Fruit fly (Drosophila melanogaster) whole organism, embryonic: ENCODE measurements around the gene CG12171.

Experiments used
- Awh ChIP-seq: fragments of 200-800 bp; sonication (Bioruptor generic); IDR thresholded peaks from 2 replicates; pipeline ENCODE4, ENCODE4 v1.3.6; 2022; ENCODE audit warnings: missing biosample characterization, missing genetic modification characterization
- CG10431 ChIP-seq: fragments of 200-800 bp; sonication (Bioruptor generic); optimal IDR thresholded peaks from 3 replicates; lab custom pipeline; 2018; ENCODE audit warnings: missing biosample characterization, mild to moderate bottlenecking, missing genetic modification characterization
- CG10543 ChIP-seq: fragments of 200-800 bp; sonication (Bioruptor generic); optimal IDR thresholded peaks from 3 replicates; lab custom pipeline; 2017; ENCODE audit warnings: missing biosample characterization, mild to moderate bottlenecking, missing genetic modification characterization, moderate library complexity
- CG12104 ChIP-seq: fragments of 200-800 bp; sonication (Bioruptor generic); optimal IDR thresholded peaks from 3 replicates; lab custom pipeline; 2016; ENCODE audit warnings: missing biosample characterization, missing genetic modification characterization
- CG14050 ChIP-seq: fragments of 200-800 bp; sonication (Bioruptor generic); IDR thresholded peaks from 3 replicates; pipeline ENCODE4 v1.3.6; 2022; ENCODE audit warnings: missing biosample characterization, missing genetic modification characterization
- CG14667 ChIP-seq: fragments of 200-800 bp; sonication (Bioruptor generic); IDR thresholded peaks from 2 replicates; pipeline ENCODE4 v1.3.6; 2022; ENCODE audit warnings: missing biosample characterization, missing genetic modification characterization
- CG18011 ChIP-seq: fragments of 200-800 bp; sonication (Bioruptor generic); optimal IDR thresholded peaks from 2 replicates; lab custom pipeline; 2017; ENCODE audit warnings: missing biosample characterization, missing genetic modification characterization, mild to moderate bottlenecking, moderate library complexity, missing genotype
- CG2202 ChIP-seq: fragments of 200-800 bp; sonication (Bioruptor generic); optimal IDR thresholded peaks from 2 replicates; lab custom pipeline; 2018; ENCODE audit warnings: missing biosample characterization, mild to moderate bottlenecking, missing genetic modification characterization
- CG3407 ChIP-seq: fragments of 200-800 bp; sonication (Bioruptor generic); optimal IDR thresholded peaks from 2 replicates; lab custom pipeline; 2018; ENCODE audit warnings: missing biosample characterization, mild to moderate bottlenecking, missing genetic modification characterization
- CG4360 ChIP-seq: fragments of 200-800 bp; sonication (Bioruptor generic); IDR thresholded peaks from 2 replicates; pipeline ENCODE4 v1.3.6; 2022; ENCODE audit warnings: missing biosample characterization, missing genetic modification characterization
- CG8388 ChIP-seq: fragments of 200-800 bp; sonication (Bioruptor generic); optimal IDR thresholded peaks from 2 replicates; lab custom pipeline; 2019; ENCODE audit warnings: missing biosample characterization, mild to moderate bottlenecking, missing genetic modification characterization, moderate library complexity
- Camta ChIP-seq: fragments of 200-800 bp; sonication (Bioruptor generic); optimal IDR thresholded peaks from 2 replicates; lab custom pipeline; 2016; ENCODE audit warnings: missing biosample characterization, missing genetic modification characterization
- CoRest ChIP-seq: fragments of 200-800 bp; sonication (Bioruptor generic); optimal IDR thresholded peaks from 3 replicates; lab custom pipeline; 2018; ENCODE audit warnings: missing biosample characterization, mild to moderate bottlenecking, missing genetic modification characterization, moderate library complexity
- CrebB ChIP-seq: fragments of 200-800 bp; sonication (Bioruptor generic); optimal IDR thresholded peaks from 3 replicates; lab custom pipeline; 2018; ENCODE audit warnings: missing biosample characterization, mild to moderate bottlenecking, missing genetic modification characterization
- D ChIP-seq, 2 experiments: fragments of 200-800 bp in 1 of 2; fragments of >200 bp in 1 of 2; sonication (Bioruptor generic) in 1 of 2; optimal IDR thresholded peaks; 2 replicates in 1 of 2; 3 replicates in 1 of 2; lab custom pipeline; 2017; ENCODE audit warnings: mild to moderate bottlenecking in 1 of 2, missing biosample characterization in 1 of 2, missing genetic modification characterization in 1 of 2, missing genetic modification reagents in 1 of 2
- Deaf1 ChIP-seq: fragments of 200-800 bp; optimal IDR thresholded peaks from 3 replicates; lab custom pipeline; 2019; ENCODE audit warnings: missing biosample characterization, mild to moderate bottlenecking, missing genetic modification characterization, moderate library complexity
- Dek ChIP-seq: fragments of 200-800 bp; sonication (Bioruptor generic); optimal IDR thresholded peaks from 3 replicates; lab custom pipeline; 2019; ENCODE audit warnings: missing biosample characterization, mild to moderate bottlenecking, missing genetic modification characterization, moderate library complexity
- Dip2 ChIP-seq: fragments of 200-800 bp; sonication (Bioruptor generic); IDR thresholded peaks from 2 replicates; pipeline ENCODE4 v1.3.6; 2022; ENCODE audit warnings: missing biosample characterization, missing genetic modification characterization
- Dp ChIP-seq: fragments of 200-800 bp; sonication (Bioruptor generic); optimal IDR thresholded peaks from 2 replicates; lab custom pipeline; 2018; ENCODE audit warnings: missing biosample characterization, mild to moderate bottlenecking, missing genetic modification characterization, moderate library complexity
- Gsc ChIP-seq: fragments of 200-800 bp; sonication (Bioruptor generic); IDR thresholded peaks from 2 replicates; pipeline ENCODE4 v1.3.6; 2022; ENCODE audit warnings: missing biosample characterization, missing genetic modification characterization
- Hey ChIP-seq: fragments of 200-800 bp; sonication (Bioruptor generic); optimal IDR thresholded peaks from 3 replicates; lab custom pipeline; 2018; ENCODE audit warnings: missing biosample characterization, mild to moderate bottlenecking, missing genetic modification characterization
- Hr39 ChIP-seq: fragments of >200 bp; optimal IDR thresholded peaks from 2 replicates; lab custom pipeline; 2017
- Lim3 ChIP-seq: fragments of 200-800 bp; sonication (Bioruptor generic); IDR thresholded peaks from 2 replicates; pipeline ENCODE4 v1.3.6; 2022; ENCODE audit warnings: missing biosample characterization, missing genetic modification characterization
- Lpt ChIP-seq: fragments of >200 bp; optimal IDR thresholded peaks from 2 replicates; lab custom pipeline; 2018; ENCODE audit warnings: missing biosample characterization, missing genetic modification characterization
- Mad ChIP-seq: fragments of 200-800 bp; sonication (Bioruptor generic); optimal IDR thresholded peaks from 2 replicates; lab custom pipeline; 2016; ENCODE audit warnings: missing biosample characterization, missing genetic modification characterization
- Meics ChIP-seq: fragments of 200-800 bp; sonication (Bioruptor generic); optimal IDR thresholded peaks from 2 replicates; lab custom pipeline; 2017; ENCODE audit warnings: missing biosample characterization, mild to moderate bottlenecking, missing genetic modification characterization
- Mrtf ChIP-seq: fragments of 200-800 bp; sonication (Bioruptor generic); IDR thresholded peaks from 3 replicates; pipeline ENCODE4 v1.3.6; 2022; ENCODE audit warnings: missing biosample characterization, missing genetic modification characterization
- Nf-YA ChIP-seq: fragments of 200-800 bp; sonication (Bioruptor generic); IDR thresholded peaks from 2 replicates; pipeline ENCODE4 v1.3.6; 2022; ENCODE audit warnings: missing biosample characterization, missing genetic modification characterization
- Pdp1 ChIP-seq, 2 experiments: fragments of 200-800 bp; sonication (Bioruptor generic); optimal IDR thresholded peaks; 3 replicates each; lab custom pipeline; 2016; ENCODE audit warnings: missing biosample characterization in 2 of 2, missing genetic modification characterization in 2 of 2, mild to moderate bottlenecking in 1 of 2, moderate library complexity in 1 of 2
- Rx ChIP-seq: fragments of 200-800 bp; sonication (Bioruptor generic); IDR thresholded peaks from 2 replicates; pipeline ENCODE4 v1.3.6; 2022; ENCODE audit warnings: missing biosample characterization, missing genetic modification characterization
- Side ChIP-seq: fragments of 200-800 bp; sonication (Bioruptor generic); optimal IDR thresholded peaks from 2 replicates; lab custom pipeline; 2016; ENCODE audit warnings: missing biosample characterization, missing genetic modification characterization
- Trl ChIP-seq, 3 experiments: fragments of >200 bp in 2 of 3; fragments of 200-800 bp in 1 of 3; sonication (Bioruptor generic) in 1 of 3; optimal IDR thresholded peaks; 2 replicates in 1 of 3; 3 replicates in 2 of 3; lab custom pipeline; 2016 to 2017; ENCODE audit warnings: missing biosample characterization in 1 of 3, missing genetic modification characterization in 1 of 3
- Vsx1 ChIP-seq: fragments of 200-800 bp; sonication (Bioruptor generic); optimal IDR thresholded peaks from 2 replicates; lab custom pipeline; 2017; ENCODE audit warnings: missing biosample characterization, mild to moderate bottlenecking, missing genetic modification characterization, missing genetic modification reagents
- Xbp1 ChIP-seq: fragments of 200-800 bp; sonication (Bioruptor generic); optimal IDR thresholded peaks from 3 replicates; lab custom pipeline; 2016; ENCODE audit warnings: missing biosample characterization, mild to moderate bottlenecking, missing genetic modification characterization
- al ChIP-seq: fragments of 200-800 bp; sonication (Bioruptor generic); IDR thresholded peaks from 2 replicates; pipeline ENCODE4 v1.3.6; 2022; ENCODE audit warnings: missing biosample characterization, missing genetic modification characterization
- amos ChIP-seq: fragments of 200-800 bp; sonication (Bioruptor generic); IDR thresholded peaks from 2 replicates; pipeline ENCODE4 v1.3.6; 2022; ENCODE audit warnings: missing biosample characterization, missing genetic modification characterization; ENCODE audit not compliant: partially characterized antibody
- crp ChIP-seq, 2 experiments: fragments of 200-800 bp; sonication (Bioruptor generic); optimal IDR thresholded peaks; 2 replicates in 1 of 2; 3 replicates in 1 of 2; lab custom pipeline; 2017; ENCODE audit warnings: missing biosample characterization in 2 of 2, missing genetic modification characterization in 2 of 2, mild to moderate bottlenecking in 1 of 2, moderate library complexity in 1 of 2
- da ChIP-seq: fragments of 200-800 bp; sonication (Bioruptor generic); optimal IDR thresholded peaks from 2 replicates; lab custom pipeline; 2016; ENCODE audit warnings: missing biosample characterization, missing genetic modification characterization
- exex ChIP-seq: fragments of 200-800 bp; sonication (Bioruptor generic); optimal IDR thresholded peaks from 4 replicates; lab custom pipeline; 2018; ENCODE audit warnings: missing biosample characterization, mild to moderate bottlenecking, missing genetic modification characterization, moderate library complexity
- lbe ChIP-seq: fragments of 200-800 bp; sonication (Bioruptor generic); optimal IDR thresholded peaks from 2 replicates; lab custom pipeline; 2016; ENCODE audit warnings: missing biosample characterization, mild to moderate bottlenecking, missing genetic modification characterization
- nmo ChIP-seq: fragments of 200-800 bp; sonication (Bioruptor generic); optimal IDR thresholded peaks from 2 replicates; lab custom pipeline; 2018; ENCODE audit warnings: missing biosample characterization, mild to moderate bottlenecking, missing genetic modification characterization, moderate library complexity
- oc ChIP-seq: fragments of 200-800 bp; sonication (Bioruptor generic); optimal IDR thresholded peaks from 2 replicates; lab custom pipeline; 2018; ENCODE audit warnings: missing biosample characterization, mild to moderate bottlenecking, missing genetic modification characterization, moderate library complexity
- pnt ChIP-seq: fragments of 200-800 bp; sonication (Bioruptor generic); optimal IDR thresholded peaks from 3 replicates; lab custom pipeline; 2016; ENCODE audit warnings: missing biosample characterization, missing genetic modification characterization
- pzg ChIP-seq: fragments of 200-800 bp; sonication (Bioruptor generic); optimal IDR thresholded peaks from 3 replicates; lab custom pipeline; 2018; ENCODE audit warnings: missing biosample characterization, mild to moderate bottlenecking, missing genetic modification characterization, moderate library complexity
- sug ChIP-seq: fragments of 200-800 bp; optimal IDR thresholded peaks from 2 replicates; lab custom pipeline; 2019; ENCODE audit warnings: missing biosample characterization, mild to moderate bottlenecking, missing genetic modification characterization, moderate library complexity
- tna ChIP-seq: fragments of 200-800 bp; sonication (Bioruptor generic); IDR thresholded peaks from 2 replicates; pipeline ENCODE4 v1.3.6; 2022; ENCODE audit warnings: missing biosample characterization, missing genetic modification characterization; ENCODE audit not compliant: partially characterized antibody
- trh ChIP-seq: fragments of 200-800 bp; sonication (Bioruptor generic); optimal IDR thresholded peaks from 2 replicates; lab custom pipeline; 2016; ENCODE audit warnings: missing biosample characterization, missing genetic modification characterization
- unpg ChIP-seq: fragments of 200-800 bp; sonication (Bioruptor generic); optimal IDR thresholded peaks from 3 replicates; lab custom pipeline; 2018; ENCODE audit warnings: missing biosample characterization, mild to moderate bottlenecking, missing genetic modification characterization, moderate library complexity

CG12171 gene

dm6 chr3R:5682921-5683748 is 49.7 kb downstream of the CG12171 start (continued):
- TF ChIP-seq D (optimal IDR thresholded peaks at IDR 0.05; lab: Kevin White, UChicago) (no peak), D (GFP tag; optimal IDR thresholded peaks at IDR 0.05; lab: Kevin White, UChicago) (peak; percentile 51), Lpt (no peak), Pdp1 (GFP tag; optimal IDR thresholded peaks at IDR 0.05; lab: Kevin White, UChicago) (peak in 1 of 2 experiments; percentile 35), Nf-YA (GFP tag; lab: Robert Waterston, UW) (no peak), oc (tag; lab: Kevin White, UChicago) (peak; percentile 63), CG8388 (GFP tag; lab: Kevin White, UChicago) (peak; percentile 68), Mad (GFP tag; lab: Kevin White, UChicago) (peak; percentile 23), amos (GFP tag; lab: Robert Waterston, UW) (no peak), CG10543 (GFP tag; lab: Kevin White, UChicago) (no peak), pnt (GFP tag; lab: Kevin White, UChicago) (peak; percentile 50), Camta (GFP tag; lab: Kevin White, UChicago) (no peak), Vsx1 (GFP tag; lab: Kevin White, UChicago) (no peak), Awh (GFP tag; lab: Robert Waterston, UW) (no peak), CG18011 (GFP tag; lab: Kevin White, UChicago) (no peak), Deaf1 (tag; lab: Kevin White, UChicago) (no peak), CG4360 (GFP tag; lab: Robert Waterston, UW) (no peak), CoRest (tag; lab: Kevin White, UChicago) (peak; percentile 68), crp (GFP tag; optimal IDR thresholded peaks at IDR 0.05; lab: Kevin White, UChicago) (no peak), CG3407 (GFP tag; lab: Kevin White, UChicago) (peak; percentile 60), nmo (GFP tag; lab: Kevin White, UChicago) (peak; percentile 73), Gsc (no peak), tna (GFP tag; lab: Robert Waterston, UW) (no peak), lbe (GFP tag; lab: Kevin White, UChicago) (no peak), CG12104 (no peak), sug (tag; lab: Kevin White, UChicago) (no peak), CrebB (no peak), exex (no peak), CG10431 (peak; percentile 31), al (GFP tag; lab: Robert Waterston, UW) (no peak), Dek (tag; lab: Kevin White, UChicago) (peak; percentile 18), Rx (GFP tag; lab: Robert Waterston, UW) (no peak), unpg (GFP tag; lab: Kevin White, UChicago) (peak; percentile 80), Side (GFP tag; lab: Kevin White, UChicago) (no peak), Dp (no peak), pzg (GFP tag; lab: Kevin White, UChicago) (no peak), CG14050 (no peak), CG2202 (tag; lab: Kevin White, UChicago) (peak; percentile 59), Xbp1 (GFP tag; lab: Kevin White, UChicago) (peak; percentile 70), Hr39 (no peak), da (GFP tag; lab: Kevin White, UChicago) (no peak), Lim3 (GFP tag; lab: Robert Waterston, UW) (no peak), Hey (tag; lab: Kevin White, UChicago) (no peak), trh (no peak), Meics (peak; percentile 20), Dip2 (GFP tag; lab: Robert Waterston, UW) (no peak), Mrtf (GFP tag; lab: Robert Waterston, UW) (peak; percentile 30; the same call in 2 of the 3 replicates), CG14667 (no peak), Trl (optimal IDR thresholded peaks at IDR 0.05; lab: Kevin White, UChicago) (no peak), Trl (GFP tag; optimal IDR thresholded peaks at IDR 0.05; lab: Kevin White, UChicago) (peak; percentile 8)
